3 worm cellular contexts compared by ENCODE assay signal in the genomic region with DNA sequence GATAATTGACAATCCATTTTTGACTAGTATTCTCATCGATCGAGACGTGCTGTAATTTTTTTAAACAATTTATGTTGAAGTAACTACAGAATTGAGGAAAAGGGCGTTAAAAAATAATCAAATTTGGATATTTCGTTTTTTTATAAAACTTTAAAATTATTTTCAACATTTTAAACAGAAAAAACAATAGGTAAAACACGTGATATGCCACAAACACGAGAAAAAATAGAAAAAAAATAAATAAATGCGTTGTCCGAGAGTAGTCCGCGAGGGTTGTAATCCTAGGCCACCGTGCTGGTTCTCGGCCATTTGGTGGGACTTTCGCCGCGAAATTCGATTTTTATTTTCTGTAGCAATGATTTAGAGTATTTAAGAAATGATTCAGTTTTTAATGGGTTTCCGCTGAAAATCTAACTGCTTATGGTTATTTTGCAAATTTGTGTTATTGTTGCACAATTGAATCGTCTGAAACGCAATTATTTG.
TF ChIP-seq lines count a peak whose summit lies in the region.

C49A9.10 (minus strand) TSS at position 51 of the 483 bp plus-strand sequence.

TF ChIP-seq in whole organism, L1 larva, 84 proteins besides CTCF, POLR2A, EP300 and RAD21 (continued from another document and continues in another):
- TF ChIP-seq F16B12.6 (tag; optimal IDR thresholded peaks at IDR 0.05; lab: Kevin White, UChicago) (peak; percentile 58), fkh-4 (tag; optimal IDR thresholded peaks at IDR 0.05; lab: Kevin White, UChicago; ENCODE audit: borderline replicate concordance) (peak; percentile 98), nhr-84 (tag; optimal IDR thresholded peaks at IDR 0.05; lab: Kevin White, UChicago) (no peak), lin-39 (tag; optimal IDR thresholded peaks at IDR 0.05; lab: Kevin White, UChicago) (peak; percentile 80), hpl-2 (GFP tag; optimal IDR thresholded peaks at IDR 0.05; lab: Kevin White, UChicago) (peak; percentile 47), grh-1 (GFP tag; IDR thresholded peaks at IDR 0.05; lab: Robert Waterston, UW) (peak; percentile 87), egl-27 (tag; optimal IDR thresholded peaks at IDR 0.05; lab: Kevin White, UChicago) (no peak), vab-15 (tag; optimal IDR thresholded peaks at IDR 0.05; lab: Kevin White, UChicago) (peak; percentile 58), aly-2 (tag; optimal IDR thresholded peaks at IDR 0.05; lab: Kevin White, UChicago) (peak; percentile 9), snu-23 (GFP tag; optimal IDR thresholded peaks at IDR 0.05; lab: Kevin White, UChicago) (peak; percentile 91), fkh-8 (tag; optimal IDR thresholded peaks at IDR 0.05; lab: Kevin White, UChicago) (peak; percentile 76), lin-14 (GFP tag; optimal IDR thresholded peaks at IDR 0.05; lab: Kevin White, UChicago) (peak; percentile 91), efl-3 (GFP tag; optimal IDR thresholded peaks at IDR 0.05; lab: Kevin White, UChicago) (peak; percentile 45), isw-1 (GFP tag; IDR thresholded peaks at IDR 0.05; lab: Robert Waterston, UW) (peak; percentile 85), Y116A8C.19 (tag; optimal IDR thresholded peaks at IDR 0.05; lab: Kevin White, UChicago; ENCODE audit: borderline replicate concordance) (peak; percentile 88), C16A3.4 (tag; optimal IDR thresholded peaks at IDR 0.05; lab: Kevin White, UChicago) (peak; percentile 63), jun-1 (tag; optimal IDR thresholded peaks at IDR 0.05; lab: Kevin White, UChicago) (peak; percentile 53), lin-35 (GFP tag; optimal IDR thresholded peaks at IDR 0.05; lab: Kevin White, UChicago) (peak; percentile 98), swsn-7 (tag; optimal IDR thresholded peaks at IDR 0.05; lab: Kevin White, UChicago) (peak; percentile 92), nhr-71 (tag; optimal IDR thresholded peaks at IDR 0.05; lab: Kevin White, UChicago) (peak; percentile 96), ceh-8 (GFP tag; optimal IDR thresholded peaks at IDR 0.05; lab: Kevin White, UChicago) (peak; percentile 82), elt-3 (tag; optimal IDR thresholded peaks at IDR 0.05; lab: Kevin White, UChicago) (peak in 3 of 6 experiments; percentile 5 to 76 (median 21)), lsy-2 (tag; optimal IDR thresholded peaks at IDR 0.05; lab: Kevin White, UChicago) (peak; percentile 88 to 90), unc-130 (tag; optimal IDR thresholded peaks at IDR 0.05; lab: Kevin White, UChicago) (peak; percentile 88), nhr-77 (tag; optimal IDR thresholded peaks at IDR 0.05; lab: Kevin White, UChicago) (peak; percentile 2), fkh-10 (GFP tag; optimal IDR thresholded peaks at IDR 0.05; lab: Kevin White, UChicago) (no peak), ceh-63 (GFP tag; optimal IDR thresholded peaks at IDR 0.05; lab: Kevin White, UChicago) (no peak), egl-13 (tag; optimal IDR thresholded peaks at IDR 0.05; lab: Kevin White, UChicago) (peak; percentile 95), rnt-1 (tag; optimal IDR thresholded peaks at IDR 0.05; lab: Kevin White, UChicago) (peak; percentile 100), nhr-90 (tag; optimal IDR thresholded peaks at IDR 0.05; lab: Kevin White, UChicago; ENCODE audit: poor library complexity) (peak; percentile 97), ces-1 (GFP tag; optimal IDR thresholded peaks at IDR 0.05; lab: Kevin White, UChicago) (no peak), lir-3 (tag; optimal IDR thresholded peaks at IDR 0.05; lab: Kevin White, UChicago; ENCODE audit: poor library complexity) (peak; percentile 99), C34B4.2 (tag; optimal IDR thresholded peaks at IDR 0.05; lab: Kevin White, UChicago) (peak; percentile 61), alr-1 (tag; optimal IDR thresholded peaks at IDR 0.05; lab: Kevin White, UChicago; ENCODE audit: borderline replicate concordance) (no peak), mab-9 (GFP tag; IDR thresholded peaks at IDR 0.05; lab: Robert Waterston, UW) (peak; percentile 89), ama-1 (optimal IDR thresholded peaks at IDR 0.05; lab: Kevin White, UChicago) (no peak), nhr-237 (tag; optimal IDR thresholded peaks at IDR 0.05; lab: Kevin White, UChicago) (no peak), unc-98 (GFP tag; IDR thresholded peaks at IDR 0.05; lab: Robert Waterston, UW) (peak; percentile 89), nhr-12 (tag; optimal IDR thresholded peaks at IDR 0.05; lab: Kevin White, UChicago) (no peak), irx-1 (tag; optimal IDR thresholded peaks at IDR 0.05; lab: Kevin White, UChicago) (peak; percentile 98), snpc-4 (tag; optimal IDR thresholded peaks at IDR 0.05; lab: Kevin White, UChicago) (peak; percentile 70)

TF ChIP-seq in whole organism, L3 larva, 47 proteins besides CTCF, POLR2A, EP300 and RAD21 (continued from another document):
- TF ChIP-seq egl-27 (tag; optimal IDR thresholded peaks at IDR 0.05; lab: Kevin White, UChicago): no peak
- TF ChIP-seq nhr-23 (tag; optimal IDR thresholded peaks at IDR 0.05; lab: Kevin White, UChicago): no peak
- no peak for TF ChIP-seq unc-39 (tag; optimal IDR thresholded peaks at IDR 0.05; lab: Kevin White, UChicago)
- peak; percentile 89 for TF ChIP-seq hmg-11 (tag; optimal IDR thresholded peaks at IDR 0.05; lab: Kevin White, UChicago)
- TF ChIP-seq elt-1 (tag; optimal IDR thresholded peaks at IDR 0.05; lab: Kevin White, UChicago): no peak
- peak; percentile 54 for TF ChIP-seq pqm-1 (tag; optimal IDR thresholded peaks at IDR 0.05; lab: Kevin White, UChicago)
- peak; percentile 58 for TF ChIP-seq ceh-28 (tag; optimal IDR thresholded peaks at IDR 0.05; lab: Kevin White, UChicago)
- TF ChIP-seq nhr-76 (tag; optimal IDR thresholded peaks at IDR 0.05; lab: Kevin White, UChicago): no peak
- TF ChIP-seq lin-39 (tag; optimal IDR thresholded peaks at IDR 0.05; lab: Kevin White, UChicago): peak; percentile 68
- TF ChIP-seq fos-1 (tag; optimal IDR thresholded peaks at IDR 0.05; lab: Kevin White, UChicago): no peak
- no peak for TF ChIP-seq ceh-16 (tag; optimal IDR thresholded peaks at IDR 0.05; lab: Kevin White, UChicago)
- peak; percentile 93 for TF ChIP-seq pha-4 (tag; optimal IDR thresholded peaks at IDR 0.05; lab: Kevin White, UChicago)
- no peak for TF ChIP-seq zag-1 (tag; optimal IDR thresholded peaks at IDR 0.05; lab: Kevin White, UChicago)
- no peak for TF ChIP-seq nhr-12 (tag; optimal IDR thresholded peaks at IDR 0.05; lab: Kevin White, UChicago)
- TF ChIP-seq nhr-11 (tag; optimal IDR thresholded peaks at IDR 0.05; lab: Kevin White, UChicago): no peak
- no peak for TF ChIP-seq ceh-9 (tag; optimal IDR thresholded peaks at IDR 0.05; lab: Kevin White, UChicago)
- TF ChIP-seq lsy-12 (tag; optimal IDR thresholded peaks at IDR 0.05; lab: Kevin White, UChicago): peak; percentile 68
- TF ChIP-seq fkh-2 (tag; optimal IDR thresholded peaks at IDR 0.05; lab: Kevin White, UChicago): no peak
- TF ChIP-seq tbx-2 (tag; optimal IDR thresholded peaks at IDR 0.05; lab: Kevin White, UChicago): peak; percentile 36
- TF ChIP-seq lin-15B (tag; optimal IDR thresholded peaks at IDR 0.05; lab: Kevin White, UChicago): peak; percentile 85
- peak; percentile 26 for TF ChIP-seq nhr-25 (tag; optimal IDR thresholded peaks at IDR 0.05; lab: Kevin White, UChicago)
- TF ChIP-seq nhr-43 (tag; optimal IDR thresholded peaks at IDR 0.05; lab: Kevin White, UChicago; ENCODE audit: poor library complexity, severe bottlenecking): peak; percentile 97
- TF ChIP-seq eor-1 (tag; optimal IDR thresholded peaks at IDR 0.05; lab: Kevin White, UChicago): no peak
- no peak for TF ChIP-seq aly-2 (tag; optimal IDR thresholded peaks at IDR 0.05; lab: Kevin White, UChicago)
- TF ChIP-seq ZK546.5 (tag; optimal IDR thresholded peaks at IDR 0.05; lab: Kevin White, UChicago): no peak
- TF ChIP-seq nfya-1 (tag; optimal IDR thresholded peaks at IDR 0.05; lab: Kevin White, UChicago; ENCODE audit: insufficient read depth): peak; percentile 76
- no peak for TF ChIP-seq mdl-1 (tag; optimal IDR thresholded peaks at IDR 0.05; lab: Kevin White, UChicago)
- TF ChIP-seq elt-2 (tag; optimal IDR thresholded peaks at IDR 0.05; lab: Kevin White, UChicago): peak; percentile 42
TF ChIP-seq in whole organism, L3 larva: peak in this region for 17.

TF ChIP-seq in whole organism, young adult, 124 proteins besides CTCF, POLR2A, EP300 and RAD21 (continued from another document and continues in another):
- TF ChIP-seq ccch-3 (GFP tag; optimal IDR thresholded peaks at IDR 0.05; lab: Kevin White, UChicago) (no peak), somi-1 (GFP tag; optimal IDR thresholded peaks at IDR 0.05; lab: Kevin White, UChicago) (peak; percentile 20), dox-1 (GFP tag; IDR thresholded peaks at IDR 0.05; lab: Robert Waterston, UW) (no peak; the same call in 1 of the 2 replicates), egl-18 (GFP tag; IDR thresholded peaks at IDR 0.05; lab: Robert Waterston, UW) (no peak), sptf-2 (GFP tag; optimal IDR thresholded peaks at IDR 0.05; lab: Kevin White, UChicago) (no peak), him-1 (tag; optimal IDR thresholded peaks at IDR 0.05; lab: Kevin White, UChicago) (peak; percentile 77), unc-62 (GFP tag; optimal IDR thresholded peaks at IDR 0.05; lab: Kevin White, UChicago) (no peak), unc-130 (GFP tag; optimal IDR thresholded peaks at IDR 0.05; lab: Kevin White, UChicago) (peak; percentile 93), zfh-2 (GFP tag; conservative IDR thresholded peaks at IDR 0.05; lab: Robert Waterston, UW) (no peak), atf-7 (tag; optimal IDR thresholded peaks at IDR 0.05; lab: Kevin White, UChicago) (peak; percentile 53), hmg-20 (GFP tag; IDR thresholded peaks at IDR 0.05; lab: Robert Waterston, UW) (peak; percentile 65), akir-1 (GFP tag; optimal IDR thresholded peaks at IDR 0.05; lab: Kevin White, UChicago) (peak; percentile 60), lir-1 (GFP tag; conservative IDR thresholded peaks at IDR 0.05; lab: Robert Waterston, UW) (peak; percentile 72), ZK185.1 (tag; optimal IDR thresholded peaks at IDR 0.05; lab: Kevin White, UChicago; ENCODE audit: poor library complexity, severe bottlenecking) (peak; percentile 97), F22D6.2 (tag; optimal IDR thresholded peaks at IDR 0.05; lab: Kevin White, UChicago) (peak; percentile 79), tlf-1 (GFP tag; optimal IDR thresholded peaks at IDR 0.05; lab: Kevin White, UChicago) (peak; percentile 68), C06A6.2 (GFP tag; conservative IDR thresholded peaks at IDR 0.05; lab: Robert Waterston, UW) (peak; percentile 39; the same call in 1 of the 2 replicates), hlh-12 (tag; optimal IDR thresholded peaks at IDR 0.05; lab: Kevin White, UChicago) (no peak), nfya-2 (GFP tag; IDR thresholded peaks at IDR 0.05; lab: Robert Waterston, UW) (no peak), madf-6 (GFP tag; IDR thresholded peaks at IDR 0.05; lab: Robert Waterston, UW) (no peak; the same call in 1 of the 2 replicates), ets-4 (GFP tag; optimal IDR thresholded peaks at IDR 0.05; lab: Kevin White, UChicago) (no peak), fkh-3 (tag; optimal IDR thresholded peaks at IDR 0.05; lab: Kevin White, UChicago) (no peak), Y53G8AR.9 (GFP tag; conservative IDR thresholded peaks at IDR 0.05; lab: Robert Waterston, UW) (0 out of 2 replicates have a peak, but pooled peaks have one; percentile 49), hmg-1.2 (GFP tag; IDR thresholded peaks at IDR 0.05; lab: Robert Waterston, UW) (peak; percentile 29; the same call in 1 of the 2 replicates), F57A8.1 (GFP tag; optimal IDR thresholded peaks at IDR 0.05; lab: Kevin White, UChicago) (no peak), mxl-1 (tag; optimal IDR thresholded peaks at IDR 0.05; lab: Kevin White, UChicago) (no peak), rpc-1 (optimal IDR thresholded peaks at IDR 0.05; lab: Kevin White, UChicago) (no peak), rpc-1 (tag; optimal IDR thresholded peaks at IDR 0.05; lab: Kevin White, UChicago) (no peak), Y67H2A.10 (GFP tag; conservative IDR thresholded peaks at IDR 0.05; lab: Robert Waterston, UW) (no peak), ztf-26 (tag; optimal IDR thresholded peaks at IDR 0.05; lab: Kevin White, UChicago) (peak; percentile 22), hsf-1 (GFP tag; IDR thresholded peaks at IDR 0.05; lab: Robert Waterston, UW) (0 out of 2 replicates have a peak, but pooled peaks have one; percentile 34), ztf-28 (GFP tag; IDR thresholded peaks at IDR 0.05; lab: Robert Waterston, UW) (peak; percentile 83), rec-8 (tag; optimal IDR thresholded peaks at IDR 0.05; lab: Kevin White, UChicago) (peak; percentile 22 to 89), sea-2 (GFP tag; IDR thresholded peaks at IDR 0.05; lab: Robert Waterston, UW) (no peak), sdz-38 (tag; optimal IDR thresholded peaks at IDR 0.05; lab: Kevin White, UChicago) (no peak), B0336.3 (GFP tag; IDR thresholded peaks at IDR 0.05; lab: Robert Waterston, UW) (no peak), mel-28 (tag; optimal IDR thresholded peaks at IDR 0.05; lab: Kevin White, UChicago; ENCODE audit: borderline replicate concordance) (no peak), madf-3 (GFP tag; IDR thresholded peaks at IDR 0.05; lab: Robert Waterston, UW) (peak; percentile 68; the same call in 1 of the 2 replicates), ceh-79 (tag; optimal IDR thresholded peaks at IDR 0.05; lab: Kevin White, UChicago) (no peak), F23B12.7 (tag; optimal IDR thresholded peaks at IDR 0.05; lab: Kevin White, UChicago; ENCODE audit: insufficient read depth) (peak; percentile 52), dpff-1 (tag; optimal IDR thresholded peaks at IDR 0.05; lab: Kevin White, UChicago) (no peak), nfyb-1 (GFP tag; IDR thresholded peaks at IDR 0.05; lab: Robert Waterston, UW) (peak; percentile 43; the same call in 1 of the 2 replicates), aptf-2 (GFP tag; conservative IDR thresholded peaks at IDR 0.05; lab: Robert Waterston, UW) (peak; percentile 46; the same call in 1 of the 2 replicates), F49E8.2 (tag; optimal IDR thresholded peaks at IDR 0.05; lab: Kevin White, UChicago; ENCODE audit: insufficient read depth) (peak; percentile 48), rcor-1 (GFP tag; IDR thresholded peaks at IDR 0.05; lab: Robert Waterston, UW) (peak; percentile 73), madf-10 (tag; optimal IDR thresholded peaks at IDR 0.05; lab: Kevin White, UChicago) (peak; percentile 54), F39B2.1 (GFP tag; IDR thresholded peaks at IDR 0.05; lab: Robert Waterston, UW) (no peak), nhr-27 (tag; optimal IDR thresholded peaks at IDR 0.05; lab: Kevin White, UChicago) (no peak), F10E7.11 (tag; optimal IDR thresholded peaks at IDR 0.05; lab: Kevin White, UChicago) (peak; percentile 49), T07F8.4 (tag; optimal IDR thresholded peaks at IDR 0.05; lab: Kevin White, UChicago) (peak; percentile 2), aptf-3 (GFP tag; IDR thresholded peaks at IDR 0.05; lab: Robert Waterston, UW) (no peak), chd-7 (tag; optimal IDR thresholded peaks at IDR 0.05; lab: Kevin White, UChicago) (no peak), F37B4.10 (GFP tag; IDR thresholded peaks at IDR 0.05; lab: Robert Waterston, UW) (no peak), B0019.2 (GFP tag; conservative IDR thresholded peaks at IDR 0.05; lab: Robert Waterston, UW) (no peak), madf-8 (GFP tag; conservative IDR thresholded peaks at IDR 0.05; lab: Robert Waterston, UW) (peak; percentile 31; the same call in 1 of the 2 replicates), snpc-1.1 (tag; optimal IDR thresholded peaks at IDR 0.05; lab: Kevin White, UChicago; ENCODE audit: insufficient read depth) (no peak), attf-3 (GFP tag; conservative IDR thresholded peaks at IDR 0.05; lab: Robert Waterston, UW) (peak; percentile 51; the same call in 1 of the 2 replicates), lin-40 (tag; optimal IDR thresholded peaks at IDR 0.05; lab: Kevin White, UChicago) (peak; percentile 74), ceh-100 (GFP tag; IDR thresholded peaks at IDR 0.05; lab: Robert Waterston, UW) (0 out of 2 replicates have a peak, but pooled peaks have one; percentile 39), mcd-1 (GFP tag; IDR thresholded peaks at IDR 0.05; lab: Robert Waterston, UW) (peak; percentile 81), F55B11.4 (tag; optimal IDR thresholded peaks at IDR 0.05; lab: Kevin White, UChicago; ENCODE audit: borderline replicate concordance, insufficient read depth) (no peak), gei-17 (GFP tag; optimal IDR thresholded peaks at IDR 0.05; lab: Kevin White, UChicago) (no peak), ztf-6 (GFP tag; IDR thresholded peaks at IDR 0.05; lab: Robert Waterston, UW) (no peak)
